Worm (Caenorhabditis elegans) whole organism, L1 larva: Measurements from ENCODE around the gene C14C11.2.
A peak's percentile ranks its signal among the peaks of the same experiment; 100 is the strongest.

Experiments used
- C34B4.2 ChIP-seq: sonication (generic microtip); optimal IDR thresholded peaks from 2 replicates; lab custom pipeline; 2017; ENCODE audit warnings: mild to moderate bottlenecking, missing genetic modification characterization, missing compliant biosample characterization
- F16B12.6 ChIP-seq: fragments of 150-350 bp; optimal IDR thresholded peaks from 2 replicates; lab custom pipeline; 2014; ENCODE audit warnings: missing biosample characterization, missing genetic modification characterization
- Y116A8C.19 ChIP-seq: sonication (generic microtip); optimal IDR thresholded peaks from 2 replicates; lab custom pipeline; 2016; ENCODE audit warnings: missing compliant biosample characterization, missing genetic modification characterization, borderline replicate concordance
- aha-1 ChIP-seq: fragments of 150-350 bp; optimal IDR thresholded peaks from 2 replicates; lab custom pipeline; 2014; ENCODE audit warnings: missing biosample characterization, missing genetic modification characterization
- ceh-82 ChIP-seq, 3 experiments: fragments of 150-350 bp in 1 of 3; sonication (generic microtip) in 2 of 3; optimal IDR thresholded peaks; 2 replicates each; lab custom pipeline; 2014 to 2017; ENCODE audit warnings: missing biosample characterization in 3 of 3, missing genetic modification characterization in 3 of 3
- ceh-88 ChIP-seq: fragments of 200-800 bp; sonication (Bioruptor generic); IDR thresholded peaks from 2 replicates; pipeline ENCODE4 v1.3.6; 2022; ENCODE audit warnings: missing genetic modification characterization, missing compliant biosample characterization
- dpl-1 ChIP-seq, 3 experiments: fragments of 150-350 bp in 2 of 3; sonication (generic microtip) in 1 of 3; optimal IDR thresholded peaks; 2 replicates each; lab custom pipeline; 2014 to 2017; ENCODE audit warnings: missing biosample characterization in 3 of 3, missing genetic modification characterization in 3 of 3, missing genetic modification reagents in 3 of 3
- dsc-1 ChIP-seq: sonication (generic microtip); optimal IDR thresholded peaks from 2 replicates; lab custom pipeline; 2016; ENCODE audit warnings: mild to moderate bottlenecking, missing genetic modification characterization, missing compliant biosample characterization
- efl-1 ChIP-seq, 4 experiments: fragments of 150-350 bp; optimal IDR thresholded peaks in 3 of 4; peaks in 1 of 4; 1 replicate in 1 of 4; 2 replicates in 3 of 4; lab custom pipeline; 2014; ENCODE audit warnings: missing biosample characterization in 2 of 4, missing genetic modification characterization in 2 of 4, missing genetic modification reagents in 2 of 4
- elt-2 ChIP-seq: sonication (generic microtip); optimal IDR thresholded peaks from 2 replicates; lab custom pipeline; 2016; ENCODE audit warnings: missing genetic modification characterization, mild to moderate bottlenecking, inconsistent platforms, missing compliant biosample characterization, missing genetic modification reagents
- elt-3 ChIP-seq, 6 experiments: fragments of 150-350 bp in 1 of 6; sonication (generic microtip); optimal IDR thresholded peaks; 2 replicates each; lab custom pipeline; 2017 to 2018; ENCODE audit warnings: missing biosample characterization in 6 of 6, missing genetic modification characterization in 6 of 6, inconsistent platforms in 1 of 6
- hpl-2 ChIP-seq: fragments of 150-350 bp; optimal IDR thresholded peaks from 2 replicates; lab custom pipeline; 2014; ENCODE audit warnings: missing biosample characterization, missing genetic modification reagents, missing genetic modification characterization
- jun-1 ChIP-seq: fragments of 150-350 bp; optimal IDR thresholded peaks from 2 replicates; lab custom pipeline; 2014; ENCODE audit warnings: missing biosample characterization, missing genetic modification reagents, missing genetic modification characterization
- lin-13 ChIP-seq: fragments of 150-350 bp; optimal IDR thresholded peaks from 2 replicates; lab custom pipeline; 2014; ENCODE audit warnings: missing biosample characterization, missing genetic modification reagents, missing genetic modification characterization
- lin-35 ChIP-seq, 2 experiments: fragments of 150-350 bp; optimal IDR thresholded peaks; 2 replicates each; lab custom pipeline; 2014; ENCODE audit warnings: missing biosample characterization in 2 of 2, missing genetic modification characterization in 2 of 2, missing genetic modification reagents in 2 of 2
- lsy-2 ChIP-seq, 2 experiments: fragments of 150-350 bp; optimal IDR thresholded peaks; 2 replicates each; lab custom pipeline; 2014; ENCODE audit warnings: missing biosample characterization in 2 of 2, missing genetic modification characterization in 2 of 2
- mab-9 ChIP-seq: fragments of 200-800 bp; sonication (Bioruptor generic); IDR thresholded peaks from 2 replicates; pipeline ENCODE4 v1.3.6; 2022; ENCODE audit warnings: missing genetic modification reagents, missing genetic modification characterization, missing compliant biosample characterization
- mdl-1 ChIP-seq, 2 experiments: fragments of 150-350 bp; optimal IDR thresholded peaks; 2 replicates each; lab custom pipeline; 2014 to 2017; ENCODE audit warnings: missing biosample characterization in 2 of 2, missing genetic modification characterization in 2 of 2, inconsistent platforms in 1 of 2
- nhr-19 ChIP-seq: fragments of 200-800 bp; sonication (Bioruptor generic); conservative IDR thresholded peaks from 2 replicates; pipeline ENCODE4 v1.3.6; 2022; ENCODE audit warnings: missing genetic modification characterization, missing compliant biosample characterization
- nhr-20 ChIP-seq: sonication (generic microtip); optimal IDR thresholded peaks from 2 replicates; lab custom pipeline; 2016; ENCODE audit warnings: mild to moderate bottlenecking, missing genetic modification characterization, missing compliant biosample characterization
- nhr-71 ChIP-seq: sonication (generic microtip); optimal IDR thresholded peaks from 2 replicates; lab custom pipeline; 2016; ENCODE audit warnings: mild to moderate bottlenecking, missing genetic modification characterization, moderate library complexity, missing compliant biosample characterization
- snu-23 ChIP-seq: sonication (generic microtip); optimal IDR thresholded peaks from 2 replicates; lab custom pipeline; 2016; ENCODE audit warnings: missing genetic modification characterization, missing compliant biosample characterization
- tlp-1 ChIP-seq: fragments of 150-350 bp; optimal IDR thresholded peaks from 2 replicates; lab custom pipeline; 2014; ENCODE audit warnings: missing biosample characterization, missing genetic modification characterization
- unc-86 ChIP-seq: sonication (generic microtip); optimal IDR thresholded peaks from 2 replicates; lab custom pipeline; 2016; ENCODE audit warnings: missing genetic modification characterization, missing compliant biosample characterization

C14C11.2 gene

ce11 chrV:5712189-5712588, 51.2 kb downstream of the C14C11.2 start:
- TF ChIP-seq ceh-88 (GFP tag; lab: Robert Waterston, UW) (no peak), aha-1 (no peak), F16B12.6 (tag; lab: Kevin White, UChicago) (no peak), Y116A8C.19 (tag; lab: Kevin White, UChicago) (no peak), unc-86 (tag; lab: Kevin White, UChicago) (no peak), efl-1 (optimal IDR thresholded peaks at IDR 0.05; lab: Kevin White, UChicago) (peak in 1 of 2 experiments; percentile 9), efl-1 (GFP tag; optimal IDR thresholded peaks at IDR 0.05 in 1 of 2; lab: Kevin White, UChicago) (peak; percentile 18 to 72), ceh-82 (tag; optimal IDR thresholded peaks at IDR 0.05; lab: Kevin White, UChicago) (no peak), dpl-1 (GFP tag; optimal IDR thresholded peaks at IDR 0.05; lab: Kevin White, UChicago) (no peak), nhr-19 (GFP tag; lab: Robert Waterston, UW) (no peak), lsy-2 (tag; optimal IDR thresholded peaks at IDR 0.05; lab: Kevin White, UChicago) (peak; percentile 18 to 29), hpl-2 (GFP tag; lab: Kevin White, UChicago) (no peak)

- TF ChIP-seq snu-23 (GFP tag; lab: Kevin White, UChicago): no peak
- TF ChIP-seq nhr-71 (tag; lab: Kevin White, UChicago): peak; percentile 10
- TF ChIP-seq elt-2 (tag; lab: Kevin White, UChicago): peak; percentile 69
- TF ChIP-seq elt-3 (tag; optimal IDR thresholded peaks at IDR 0.05; lab: Kevin White, UChicago): peak in 1 of 6 experiments; percentile 38
- TF ChIP-seq C34B4.2 (tag; lab: Kevin White, UChicago): no peak
- TF ChIP-seq jun-1 (tag; lab: Kevin White, UChicago): no peak
- no peak for TF ChIP-seq dsc-1 (tag; lab: Kevin White, UChicago)
- TF ChIP-seq nhr-20 (tag; lab: Kevin White, UChicago): no peak
- TF ChIP-seq mdl-1 (tag; optimal IDR thresholded peaks at IDR 0.05; lab: Kevin White, UChicago): peak in 1 of 2 experiments; percentile 40
- TF ChIP-seq F16B12.6 (tag; lab: Kevin White, UChicago): no peak
- no peak for TF ChIP-seq tlp-1 (tag; lab: Kevin White, UChicago)
- TF ChIP-seq lin-35 (GFP tag; optimal IDR thresholded peaks at IDR 0.05; lab: Kevin White, UChicago): peak in 1 of 2 experiments; percentile 23
- no peak for TF ChIP-seq lsy-2 (tag; optimal IDR thresholded peaks at IDR 0.05; lab: Kevin White, UChicago)
- no peak for TF ChIP-seq mab-9
- no peak for TF ChIP-seq lin-13
Measured at ce11 chrV:5712652-5713051, 51.7 kb downstream of the C14C11.2 start, which contains the start of gene gcst-1. Gene gcst-1 (plus strand): TSS chrV:5712928.
